Fruit fly (Drosophila melanogaster) whole organism, adult: Measurements from ENCODE around the gene Ogdh.
A peak's percentile ranks its signal among the peaks of the same experiment; 100 is the strongest.

Experiments used
- CG11617 ChIP-seq: fragments of 200-800 bp; sonication (Bioruptor generic); optimal IDR thresholded peaks from 2 replicates; lab custom pipeline; 2017; ENCODE audit warnings: mild to moderate bottlenecking, missing biosample characterization, missing genetic modification reagents, missing genetic modification characterization
- CG1620 ChIP-seq: fragments of 200-800 bp; sonication (Bioruptor generic); optimal IDR thresholded peaks from 2 replicates; lab custom pipeline; 2016; ENCODE audit warnings: missing biosample characterization, missing genetic modification characterization
- CG33017 ChIP-seq: fragments of 200-800 bp; sonication (Bioruptor generic); optimal IDR thresholded peaks from 2 replicates; lab custom pipeline; 2018; ENCODE audit warnings: missing biosample characterization, mild to moderate bottlenecking, missing genetic modification characterization, moderate library complexity
- Clk ChIP-seq: fragments of 200-800 bp; sonication (Bioruptor generic); optimal IDR thresholded peaks from 2 replicates; lab custom pipeline; 2017; ENCODE audit warnings: missing biosample characterization, missing genetic modification characterization
- cic ChIP-seq: fragments of 200-800 bp; sonication (Bioruptor generic); optimal IDR thresholded peaks from 2 replicates; lab custom pipeline; 2017; ENCODE audit warnings: missing biosample characterization, mild to moderate bottlenecking, missing genetic modification characterization, moderate library complexity
- kay ChIP-seq: fragments of 200-800 bp; sonication (Bioruptor generic); peaks from one replicate; lab custom pipeline; 2016; ENCODE audit warnings: missing biosample characterization, missing genetic modification characterization, borderline replicate concordance
- pad ChIP-seq: fragments of 200-800 bp; sonication (Bioruptor generic); optimal IDR thresholded peaks from 3 replicates; lab custom pipeline; 2017; ENCODE audit warnings: missing biosample characterization, missing genetic modification characterization, mild to moderate bottlenecking, moderate library complexity, missing genetic modification reagents
- tj ChIP-seq: fragments of 200-800 bp; sonication (Bioruptor generic); optimal IDR thresholded peaks from 3 replicates; lab custom pipeline; 2017; ENCODE audit warnings: missing biosample characterization, mild to moderate bottlenecking, missing genetic modification characterization, moderate library complexity

- TF ChIP-seq CG33017 (tag; lab: Kevin White, UChicago) (peak; percentile 51), kay (GFP tag; lab: Kevin White, UChicago) (no peak), tj (GFP tag; lab: Kevin White, UChicago) (peak; percentile 31), pad (peak; percentile 22), Clk (GFP tag; lab: Kevin White, UChicago) (peak; percentile 16), CG1620 (GFP tag; lab: Kevin White, UChicago) (no peak), CG11617 (GFP tag; lab: Kevin White, UChicago) (peak; percentile 24), cic (peak; percentile 91)
Observed at dm6 chr3L:16981114-16981648, 26.6 kb downstream of the Ogdh start.
